Fruit fly (Drosophila melanogaster): ENCODE results near the gene Saf-B.

Gene Saf-B

dm6 chr3R:24850420-24850819 is 33.2 kb downstream of the Saf-B start, which contains the start of gene CG7006:
Gene CG7006, plus strand, starts transcription at chr3R:24850627.
- TF ChIP-seq lilli (GFP tag; optimal IDR thresholded peaks at IDR 0.05): peak; percentile 84
- TF ChIP-seq Awh (GFP tag; IDR thresholded peaks at IDR 0.05): no peak
- TF ChIP-seq HLHmδ (GFP tag; optimal IDR thresholded peaks at IDR 0.05): no peak
- TF ChIP-seq CG7963 (GFP tag; IDR thresholded peaks at IDR 0.05; ENCODE audit: partially characterized antibody): peak; percentile 28; the same call in 2 of the 3 replicates
- peak; percentile 69 for TF ChIP-seq Side (GFP tag; optimal IDR thresholded peaks at IDR 0.05)
- no peak; the same call in 2 of the 3 replicates for TF ChIP-seq zen2 (GFP tag; IDR thresholded peaks at IDR 0.05; ENCODE audit: partially characterized antibody)
- 0 out of 2 replicates have a peak, but pooled peaks have one; percentile 28 for TF ChIP-seq aop (GFP tag; IDR thresholded peaks at IDR 0.05)
- TF ChIP-seq CG3726 (GFP tag; IDR thresholded peaks at IDR 0.05): no peak
- no peak for TF ChIP-seq ham (GFP tag; IDR thresholded peaks at IDR 0.05)
- TF ChIP-seq nom (GFP tag; optimal IDR thresholded peaks at IDR 0.05): no peak
- peak; percentile 94 for TF ChIP-seq pzg (GFP tag; optimal IDR thresholded peaks at IDR 0.05)
- TF ChIP-seq D19B (GFP tag; optimal IDR thresholded peaks at IDR 0.05): no peak
- no peak for TF ChIP-seq croc (GFP tag; conservative IDR thresholded peaks at IDR 0.05)
- TF ChIP-seq stc (GFP tag; IDR thresholded peaks at IDR 0.05): no peak
- 0 out of 2 replicates have a peak, but pooled peaks have one; percentile 42 for TF ChIP-seq E2f1 (GFP tag; IDR thresholded peaks at IDR 0.05)
- peak; percentile 54 for TF ChIP-seq Meics (GFP tag; optimal IDR thresholded peaks at IDR 0.05)
- TF ChIP-seq CG12236 (GFP tag; optimal IDR thresholded peaks at IDR 0.05): no peak
- peak; percentile 74 for TF ChIP-seq trem (tag; optimal IDR thresholded peaks at IDR 0.05)
- TF ChIP-seq ftz-f1 (GFP tag; optimal IDR thresholded peaks at IDR 0.05): no peak
- peak; percentile 52 for TF ChIP-seq CG7556 (GFP tag; optimal IDR thresholded peaks at IDR 0.05)
- no peak for TF ChIP-seq ash1 (GFP tag; optimal IDR thresholded peaks at IDR 0.05)
- TF ChIP-seq CG3847 (GFP tag; IDR thresholded peaks at IDR 0.05): peak; percentile 96
- TF ChIP-seq tna (GFP tag; IDR thresholded peaks at IDR 0.05; ENCODE audit: partially characterized antibody): peak; percentile 44; the same call in 1 of the 2 replicates
- TF ChIP-seq jigr1 (GFP tag; IDR thresholded peaks at IDR 0.05): no peak
- TF ChIP-seq CG7839 (tag; optimal IDR thresholded peaks at IDR 0.05): no peak
- peak; percentile 87 for TF ChIP-seq vfl (GFP tag; optimal IDR thresholded peaks at IDR 0.05)
- peak; percentile 86 for TF ChIP-seq ken (GFP tag; IDR thresholded peaks at IDR 0.05)
- TF ChIP-seq CG4730 (GFP tag; IDR thresholded peaks at IDR 0.05): 0 out of 2 replicates have a peak, but pooled peaks have one; percentile 33
- TF ChIP-seq ato (GFP tag; IDR thresholded peaks at IDR 0.05; ENCODE audit: partially characterized antibody): peak; percentile 75
- TF ChIP-seq CG32772 (GFP tag; IDR thresholded peaks at IDR 0.05): peak; percentile 50; the same call in 1 of the 2 replicates
- no peak for TF ChIP-seq CG13775 (GFP tag; optimal IDR thresholded peaks at IDR 0.05)
- no peak for TF ChIP-seq gcm (GFP tag; optimal IDR thresholded peaks at IDR 0.05)
- peak; percentile 48 for TF ChIP-seq Atf3 (GFP tag; optimal IDR thresholded peaks at IDR 0.05)
- peak; percentile 54; the same call in 1 of the 2 replicates for TF ChIP-seq chm (GFP tag; IDR thresholded peaks at IDR 0.05)
- TF ChIP-seq scrt (GFP tag; optimal IDR thresholded peaks at IDR 0.05): no peak
- TF ChIP-seq CG8089 (GFP tag; optimal IDR thresholded peaks at IDR 0.05): no peak
- TF ChIP-seq CG12744 (GFP tag; optimal IDR thresholded peaks at IDR 0.05): peak; percentile 68
- peak; percentile 27 for TF ChIP-seq HHEX (GFP tag; optimal IDR thresholded peaks at IDR 0.05)
- TF ChIP-seq CG14860 (GFP tag; IDR thresholded peaks at IDR 0.05; ENCODE audit: partially characterized antibody): peak; percentile 61
- TF ChIP-seq en (GFP tag; optimal IDR thresholded peaks at IDR 0.05): no peak
- TF ChIP-seq CG12071 (GFP tag; optimal IDR thresholded peaks at IDR 0.05): no peak
- TF ChIP-seq CG11723 (GFP tag; optimal IDR thresholded peaks at IDR 0.05): no peak
- TF ChIP-seq Nf-YB (GFP tag; optimal IDR thresholded peaks at IDR 0.05): peak; percentile 6
- TF ChIP-seq grau (tag; optimal IDR thresholded peaks at IDR 0.05): no peak
- TF ChIP-seq amos (GFP tag; IDR thresholded peaks at IDR 0.05; ENCODE audit: partially characterized antibody): peak; percentile 85
- TF ChIP-seq Myb (GFP tag; optimal IDR thresholded peaks at IDR 0.05): peak; percentile 95
- peak; percentile 58 for TF ChIP-seq Atf-2 (GFP tag; optimal IDR thresholded peaks at IDR 0.05)
- TF ChIP-seq Deaf1 (tag; optimal IDR thresholded peaks at IDR 0.05): no peak
- TF ChIP-seq Mad (GFP tag; optimal IDR thresholded peaks at IDR 0.05): peak; percentile 50
- TF ChIP-seq CG3995 (GFP tag; optimal IDR thresholded peaks at IDR 0.05): peak; percentile 56
- peak; percentile 22 for TF ChIP-seq gcm2 (GFP tag; optimal IDR thresholded peaks at IDR 0.05)

Measured in whole organism, embryonic.